Fruit fly (Drosophila melanogaster) whole organism, embryonic: ENCODE data around the gene CG15011.

Experiments
- Aef1 ChIP-seq: fragments of 200-800 bp; sonication (Bioruptor generic); IDR thresholded peaks from 3 replicates; pipeline ENCODE4 v1.3.6; 2022; ENCODE audit warnings: missing biosample characterization, missing genetic modification characterization
- CG10959 ChIP-seq: fragments of 200-800 bp; sonication (Bioruptor generic); IDR thresholded peaks from 2 replicates; pipeline ENCODE4 v1.3.6; 2022; ENCODE audit warnings: missing biosample characterization, missing genetic modification characterization
- CG16863 ChIP-seq: fragments of 200-800 bp; sonication (Bioruptor generic); optimal IDR thresholded peaks from 3 replicates; lab custom pipeline; 2016; ENCODE audit warnings: missing biosample characterization, missing genetic modification characterization
- CG6254 ChIP-seq: fragments of 200-800 bp; sonication (Bioruptor generic); optimal IDR thresholded peaks from 3 replicates; lab custom pipeline; 2017; ENCODE audit warnings: mild to moderate bottlenecking, missing biosample characterization, missing genetic modification reagents, missing genetic modification characterization
- CG7987 ChIP-seq: fragments of 200-800 bp; sonication (Bioruptor generic); optimal IDR thresholded peaks from 2 replicates; lab custom pipeline; 2018; ENCODE audit warnings: missing biosample characterization, mild to moderate bottlenecking, missing genetic modification characterization, moderate library complexity
- Pdp1 ChIP-seq, 2 experiments: fragments of 200-800 bp; sonication (Bioruptor generic); optimal IDR thresholded peaks; 3 replicates each; lab custom pipeline; 2016; ENCODE audit warnings: missing biosample characterization in 2 of 2, missing genetic modification characterization in 2 of 2, mild to moderate bottlenecking in 1 of 2, moderate library complexity in 1 of 2
- bowl ChIP-seq: fragments of 200-800 bp; sonication (Bioruptor generic); IDR thresholded peaks from 2 replicates; pipeline ENCODE4 v1.3.6; 2022; ENCODE audit warnings: missing biosample characterization, missing genetic modification characterization
- da ChIP-seq: fragments of 200-800 bp; sonication (Bioruptor generic); optimal IDR thresholded peaks from 2 replicates; lab custom pipeline; 2016; ENCODE audit warnings: missing biosample characterization, missing genetic modification characterization
- jigr1 ChIP-seq: fragments of 200-800 bp; sonication (Bioruptor generic); IDR thresholded peaks from 3 replicates; pipeline ENCODE4 v1.3.6; 2022; ENCODE audit warnings: missing biosample characterization, missing genetic modification characterization
- klu ChIP-seq: fragments of 200-800 bp; sonication (Bioruptor generic); IDR thresholded peaks from 2 replicates; pipeline ENCODE4 v1.3.6; 2022; ENCODE audit warnings: missing biosample characterization, missing genetic modification characterization
- run ChIP-seq: fragments of 200-800 bp; sonication (Bioruptor generic); optimal IDR thresholded peaks from 3 replicates; lab custom pipeline; 2018; ENCODE audit warnings: missing biosample characterization, mild to moderate bottlenecking, missing genetic modification characterization
- zen ChIP-seq: fragments of 200-800 bp; sonication (Bioruptor generic); optimal IDR thresholded peaks from 3 replicates; lab custom pipeline; 2018; ENCODE audit warnings: missing biosample characterization, mild to moderate bottlenecking, missing genetic modification characterization, moderate library complexity

DNA sequence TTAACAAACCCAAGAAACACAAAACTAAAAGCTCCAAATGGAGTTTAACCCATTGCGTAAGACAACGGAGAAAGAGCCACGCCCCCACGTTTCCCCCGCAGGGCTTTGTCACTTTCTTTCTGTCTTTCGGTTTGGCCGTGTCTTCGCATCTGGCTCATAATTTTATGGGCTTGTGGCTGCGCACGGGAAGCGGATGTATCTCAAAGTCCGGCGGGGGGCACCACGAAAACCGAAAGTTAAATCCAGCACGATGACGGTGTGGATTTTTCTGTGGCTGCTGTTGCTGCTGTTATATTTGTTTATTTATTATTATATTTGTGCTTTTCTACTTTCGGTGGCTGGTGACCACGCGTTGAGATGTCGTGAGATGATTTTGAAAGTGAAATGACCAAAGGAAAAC lies 37.8 kb upstream of the CG15011 start:
- no peak for TF ChIP-seq da (GFP tag; lab: Kevin White, UChicago)
- no peak for TF ChIP-seq bowl (GFP tag; lab: Robert Waterston, UW)
- no peak for TF ChIP-seq run (tag; lab: Kevin White, UChicago)
- no peak for TF ChIP-seq CG10959 (GFP tag; lab: Robert Waterston, UW)
- TF ChIP-seq CG16863 (GFP tag; lab: Kevin White, UChicago): no peak
- TF ChIP-seq zen (tag; lab: Kevin White, UChicago): no peak
- no peak for TF ChIP-seq CG6254 (GFP tag; lab: Kevin White, UChicago)
- TF ChIP-seq Pdp1 (GFP tag; optimal IDR thresholded peaks at IDR 0.05; lab: Kevin White, UChicago): peak in 1 of 2 experiments; percentile 39
- no peak for TF ChIP-seq Aef1
- TF ChIP-seq klu (GFP tag; lab: Robert Waterston, UW): no peak
- no peak for TF ChIP-seq CG7987 (GFP tag; lab: Kevin White, UChicago)
- no peak for TF ChIP-seq jigr1 (GFP tag; lab: Robert Waterston, UW)
